Fruit fly (Drosophila melanogaster): ENCODE results near the gene RpL34a.

Gene RpL34a

dm6 chr3R:26020244-26021171 is 38.6 kb downstream of the RpL34a start (continued):
- no peak for TF ChIP-seq CG8089 (GFP tag; optimal IDR thresholded peaks at IDR 0.05)
- 0 out of 2 replicates have a peak, but pooled peaks have one; percentile 26 for TF ChIP-seq CG5953 (GFP tag; IDR thresholded peaks at IDR 0.05)
- TF ChIP-seq Oaz (GFP tag; IDR thresholded peaks at IDR 0.05): 0 out of 2 replicates have a peak, but pooled peaks have one; percentile 18
- no peak for TF ChIP-seq fu2 (GFP tag; optimal IDR thresholded peaks at IDR 0.05)
- TF ChIP-seq Hey (tag; optimal IDR thresholded peaks at IDR 0.05): no peak
- peak; percentile 48 for TF ChIP-seq CG8924 (tag; optimal IDR thresholded peaks at IDR 0.05)
- TF ChIP-seq Xbp1 (GFP tag; optimal IDR thresholded peaks at IDR 0.05): peak; percentile 51
- TF ChIP-seq CG7357 (GFP tag; IDR thresholded peaks at IDR 0.05): no peak
- TF ChIP-seq jing (GFP tag; optimal IDR thresholded peaks at IDR 0.05): peak; percentile 14
- peak; percentile 27 for TF ChIP-seq Hmx (GFP tag; optimal IDR thresholded peaks at IDR 0.05)
- TF ChIP-seq Doc2 (GFP tag; IDR thresholded peaks at IDR 0.05): no peak
- TF ChIP-seq ranshi (GFP tag; IDR thresholded peaks at IDR 0.05): peak; percentile 59; the same call in 1 of the 2 replicates
- no peak for TF ChIP-seq sug (tag; optimal IDR thresholded peaks at IDR 0.05)
- TF ChIP-seq sens-2 (GFP tag; IDR thresholded peaks at IDR 0.05): 0 out of 2 replicates have a peak, but pooled peaks have one; percentile 35
- peak; percentile 71 for TF ChIP-seq CG3281 (GFP tag; optimal IDR thresholded peaks at IDR 0.05)
- TF ChIP-seq phol (tag; optimal IDR thresholded peaks at IDR 0.05): peak; percentile 82
- TF ChIP-seq CG9797 (GFP tag; optimal IDR thresholded peaks at IDR 0.05): no peak
- peak; percentile 26; the same call in 1 of the 2 replicates for TF ChIP-seq E2f2 (GFP tag; IDR thresholded peaks at IDR 0.05)
- peak; percentile 33 for TF ChIP-seq mirr (GFP tag; optimal IDR thresholded peaks at IDR 0.05)
- no peak for TF ChIP-seq vfl (GFP tag; optimal IDR thresholded peaks at IDR 0.05)
- TF ChIP-seq shn (GFP tag; optimal IDR thresholded peaks at IDR 0.05): no peak
- TF ChIP-seq CG2712 (tag; optimal IDR thresholded peaks at IDR 0.05): peak; percentile 71
- TF ChIP-seq so (GFP tag; IDR thresholded peaks at IDR 0.05): no peak; the same call in 2 of the 3 replicates
- TF ChIP-seq HLH4C (GFP tag; IDR thresholded peaks at IDR 0.05; ENCODE audit: partially characterized antibody): peak; percentile 19; the same call in 1 of the 3 replicates
- no peak for TF ChIP-seq Lhr (GFP tag; optimal IDR thresholded peaks at IDR 0.05)
- TF ChIP-seq sisA (GFP tag; IDR thresholded peaks at IDR 0.05): peak; percentile 65
- no peak for TF ChIP-seq Hand (GFP tag; optimal IDR thresholded peaks at IDR 0.05)
- peak; percentile 39; the same call in 2 of the 3 replicates for TF ChIP-seq CG14050 (GFP tag; IDR thresholded peaks at IDR 0.05)
- TF ChIP-seq CG4730 (GFP tag; IDR thresholded peaks at IDR 0.05): no peak
- TF ChIP-seq CG10366 (GFP tag; IDR thresholded peaks at IDR 0.05): peak; percentile 63
- TF ChIP-seq Eip74EF (GFP tag; optimal IDR thresholded peaks at IDR 0.05): peak in 1 of 2 experiments; percentile 5
- TF ChIP-seq repo (GFP tag; optimal IDR thresholded peaks at IDR 0.05): no peak
- peak; percentile 60 for TF ChIP-seq sd (tag; optimal IDR thresholded peaks at IDR 0.05)
- no peak for TF ChIP-seq CG14860 (GFP tag; IDR thresholded peaks at IDR 0.05; ENCODE audit: partially characterized antibody)
- no peak for TF ChIP-seq CG17568 (GFP tag; optimal IDR thresholded peaks at IDR 0.05)
- no peak for TF ChIP-seq CG31388 (GFP tag; optimal IDR thresholded peaks at IDR 0.05)
- no peak for TF ChIP-seq CG9609 (GFP tag; optimal IDR thresholded peaks at IDR 0.05)
- no peak for TF ChIP-seq prd (optimal IDR thresholded peaks at IDR 0.05)
- peak; percentile 57; the same call in 1 of the 3 replicates for TF ChIP-seq prd (GFP tag; IDR thresholded peaks at IDR 0.05)
- peak; percentile 43 for TF ChIP-seq CG1832 (GFP tag; optimal IDR thresholded peaks at IDR 0.05)
- peak in 1 of 2 experiments; percentile 0 for TF ChIP-seq Pdp1 (GFP tag; optimal IDR thresholded peaks at IDR 0.05)
- peak; percentile 62 for TF ChIP-seq vvl (GFP tag; IDR thresholded peaks at IDR 0.05)
- peak; percentile 8 for TF ChIP-seq Fer2 (tag; optimal IDR thresholded peaks at IDR 0.05)
- TF ChIP-seq lab (GFP tag; optimal IDR thresholded peaks at IDR 0.05): peak; percentile 67
- TF ChIP-seq CG2889 (GFP tag; IDR thresholded peaks at IDR 0.05): 0 out of 3 replicates have a peak, but pooled peaks have one; percentile 43
- peak; percentile 43 for TF ChIP-seq trh (GFP tag; optimal IDR thresholded peaks at IDR 0.05)
- TF ChIP-seq CG5245 (GFP tag; optimal IDR thresholded peaks at IDR 0.05): peak; percentile 52
- TF ChIP-seq CG15073 (GFP tag; optimal IDR thresholded peaks at IDR 0.05): no peak
